Fruit fly (Drosophila melanogaster) whole organism, embryonic: ENCODE data around the gene CG43248.

ENCODE experiments used
- Ada2b ChIP-seq: fragments of 200-800 bp; sonication (Bioruptor generic); IDR thresholded peaks from 2 replicates; pipeline ENCODE4 v1.3.6; 2022; ENCODE audit warnings: missing biosample characterization, missing genetic modification characterization
- Atf-2 ChIP-seq: fragments of 200-800 bp; sonication (Bioruptor generic); optimal IDR thresholded peaks from 2 replicates; lab custom pipeline; 2016; ENCODE audit warnings: missing biosample characterization, missing genetic modification characterization
- CG10321 ChIP-seq: fragments of 200-800 bp; sonication (Bioruptor generic); IDR thresholded peaks from 2 replicates; pipeline ENCODE4 v1.3.6; 2022; ENCODE audit warnings: missing biosample characterization, missing genetic modification characterization
- CG10366 ChIP-seq: fragments of 200-800 bp; sonication (Bioruptor generic); IDR thresholded peaks from 2 replicates; pipeline ENCODE4 v1.3.6; 2022; ENCODE audit warnings: missing biosample characterization, missing genetic modification characterization
- CG10654 ChIP-seq: fragments of 200-800 bp; sonication (Bioruptor generic); optimal IDR thresholded peaks from 2 replicates; lab custom pipeline; 2016; ENCODE audit warnings: missing biosample characterization, missing genetic modification characterization
- CG12659 ChIP-seq: fragments of 200-800 bp; sonication (Bioruptor generic); optimal IDR thresholded peaks from 3 replicates; lab custom pipeline; 2017; ENCODE audit warnings: mild to moderate bottlenecking, missing biosample characterization, missing genetic modification reagents, missing genetic modification characterization
- CG15011 ChIP-seq: fragments of 200-800 bp; sonication (Bioruptor generic); optimal IDR thresholded peaks from 3 replicates; lab custom pipeline; 2018; ENCODE audit warnings: missing biosample characterization, mild to moderate bottlenecking, missing genetic modification characterization
- CG1647 ChIP-seq: fragments of 200-800 bp; sonication (Bioruptor generic); optimal IDR thresholded peaks from 3 replicates; lab custom pipeline; 2016; ENCODE audit warnings: missing biosample characterization, missing genetic modification characterization
- CG17802 ChIP-seq: fragments of 200-800 bp; sonication (Bioruptor generic); optimal IDR thresholded peaks from 2 replicates; lab custom pipeline; 2018; ENCODE audit warnings: missing biosample characterization, mild to moderate bottlenecking, missing genetic modification characterization, moderate library complexity
- CG18599 ChIP-seq: fragments of 200-800 bp; sonication (Bioruptor generic); optimal IDR thresholded peaks from 3 replicates; lab custom pipeline; 2017; ENCODE audit warnings: missing biosample characterization, missing genetic modification characterization, mild to moderate bottlenecking, moderate library complexity, missing genetic modification reagents
- CG2129 ChIP-seq: fragments of 200-800 bp; sonication (Bioruptor generic); IDR thresholded peaks from 2 replicates; pipeline ENCODE4 v1.3.6; 2022; ENCODE audit warnings: missing biosample characterization, missing genetic modification characterization; ENCODE audit not compliant: partially characterized antibody
- CG3995 ChIP-seq: fragments of 200-800 bp; sonication (Bioruptor generic); optimal IDR thresholded peaks from 3 replicates; lab custom pipeline; 2016; ENCODE audit warnings: missing biosample characterization, missing genetic modification characterization
- CG6272 ChIP-seq: fragments of 200-800 bp; sonication (Bioruptor generic); IDR thresholded peaks from 2 replicates; pipeline ENCODE4 v1.3.6; 2022; ENCODE audit warnings: missing biosample characterization, missing genetic modification characterization
- CG6791 ChIP-seq: fragments of 200-800 bp; sonication (Bioruptor generic); IDR thresholded peaks from 3 replicates; pipeline ENCODE4 v1.3.6; 2022; ENCODE audit warnings: missing biosample characterization, missing genetic modification characterization; ENCODE audit not compliant: partially characterized antibody
- CG8765 ChIP-seq: fragments of 200-800 bp; sonication (Bioruptor generic); IDR thresholded peaks from 2 replicates; pipeline ENCODE4 v1.3.6; 2022; ENCODE audit warnings: missing biosample characterization, missing genetic modification characterization
- Chrac-16 ChIP-seq: fragments of 200-800 bp; sonication (Bioruptor generic); optimal IDR thresholded peaks from 3 replicates; lab custom pipeline; 2016; ENCODE audit warnings: missing biosample characterization, missing genetic modification characterization
- Dip3 ChIP-seq: fragments of 200-800 bp; sonication (Bioruptor generic); optimal IDR thresholded peaks from 3 replicates; lab custom pipeline; 2016; ENCODE audit warnings: missing biosample characterization, missing genetic modification characterization
- Dp ChIP-seq: fragments of 200-800 bp; sonication (Bioruptor generic); optimal IDR thresholded peaks from 2 replicates; lab custom pipeline; 2018; ENCODE audit warnings: missing biosample characterization, mild to moderate bottlenecking, missing genetic modification characterization, moderate library complexity
- GATAe ChIP-seq: fragments of 200-800 bp; sonication (Bioruptor generic); conservative IDR thresholded peaks from 2 replicates; pipeline ENCODE4 v1.3.6; 2022; ENCODE audit warnings: missing biosample characterization, missing genetic modification characterization
- Hand ChIP-seq: fragments of 200-800 bp; sonication (Bioruptor generic); optimal IDR thresholded peaks from 2 replicates; lab custom pipeline; 2017; ENCODE audit warnings: mild to moderate bottlenecking, missing biosample characterization, missing genetic modification reagents, missing genetic modification characterization
- Max ChIP-seq: fragments of 200-800 bp; sonication (Bioruptor generic); optimal IDR thresholded peaks from 2 replicates; lab custom pipeline; 2016; ENCODE audit warnings: missing biosample characterization, mild to moderate bottlenecking, missing genetic modification characterization
- Meics ChIP-seq: fragments of 200-800 bp; sonication (Bioruptor generic); optimal IDR thresholded peaks from 2 replicates; lab custom pipeline; 2017; ENCODE audit warnings: missing biosample characterization, mild to moderate bottlenecking, missing genetic modification characterization
- Mes4 ChIP-seq: fragments of 200-800 bp; sonication (Bioruptor generic); optimal IDR thresholded peaks from 2 replicates; lab custom pipeline; 2016; ENCODE audit warnings: missing biosample characterization, missing genetic modification characterization
- Oli ChIP-seq: fragments of 200-800 bp; sonication (Bioruptor generic); optimal IDR thresholded peaks from 2 replicates; lab custom pipeline; 2018; ENCODE audit warnings: missing biosample characterization, mild to moderate bottlenecking, missing genetic modification characterization, moderate library complexity
- Optix ChIP-seq: fragments of 200-800 bp; sonication (Bioruptor generic); IDR thresholded peaks from 3 replicates; pipeline ENCODE4 v1.3.6; 2022; ENCODE audit warnings: missing biosample characterization, missing genetic modification characterization
- Poxn ChIP-seq: fragments of 200-800 bp; sonication (Bioruptor generic); IDR thresholded peaks from 2 replicates; pipeline ENCODE4 v1.3.6; 2022; ENCODE audit warnings: missing biosample characterization, missing genetic modification characterization
- Trl ChIP-seq, 3 experiments: fragments of >200 bp in 2 of 3; fragments of 200-800 bp in 1 of 3; sonication (Bioruptor generic) in 1 of 3; optimal IDR thresholded peaks; 2 replicates in 1 of 3; 3 replicates in 2 of 3; lab custom pipeline; 2016 to 2017; ENCODE audit warnings: missing biosample characterization in 1 of 3, missing genetic modification characterization in 1 of 3
- az2 ChIP-seq: fragments of 200-800 bp; sonication (Bioruptor generic); optimal IDR thresholded peaks from 3 replicates; lab custom pipeline; 2016; ENCODE audit warnings: missing biosample characterization, missing genetic modification characterization
- bbx ChIP-seq: fragments of 200-800 bp; sonication (Bioruptor generic); IDR thresholded peaks from 2 replicates; pipeline ENCODE4 v1.3.6; 2022; ENCODE audit warnings: missing biosample characterization, missing genetic modification characterization; ENCODE audit not compliant: partially characterized antibody
- chif ChIP-seq, 2 experiments: fragments of 200-800 bp; sonication (Bioruptor generic); optimal IDR thresholded peaks; 3 replicates each; lab custom pipeline; 2016; ENCODE audit warnings: missing biosample characterization in 2 of 2, missing genetic modification characterization in 2 of 2
- chinmo ChIP-seq: fragments of 200-800 bp; sonication (Bioruptor generic); IDR thresholded peaks from 4 replicates; pipeline ENCODE4 v1.3.6; 2022; ENCODE audit warnings: missing biosample characterization, missing genetic modification characterization; ENCODE audit not compliant: partially characterized antibody
- chn ChIP-seq: fragments of 200-800 bp; sonication (Bioruptor generic); optimal IDR thresholded peaks from 2 replicates; lab custom pipeline; 2016; ENCODE audit warnings: missing biosample characterization, missing genetic modification characterization
- da ChIP-seq: fragments of 200-800 bp; sonication (Bioruptor generic); optimal IDR thresholded peaks from 2 replicates; lab custom pipeline; 2016; ENCODE audit warnings: missing biosample characterization, missing genetic modification characterization
- dmrt11E ChIP-seq: fragments of 200-800 bp; sonication (Bioruptor generic); optimal IDR thresholded peaks from 3 replicates; lab custom pipeline; 2018; ENCODE audit warnings: missing biosample characterization, mild to moderate bottlenecking, missing genetic modification characterization, moderate library complexity
- esg ChIP-seq: fragments of 200-800 bp; sonication (Bioruptor generic); conservative IDR thresholded peaks from 2 replicates; pipeline ENCODE4 v1.3.6; 2022; ENCODE audit warnings: missing biosample characterization, missing genetic modification characterization
- ham ChIP-seq: fragments of 200-800 bp; sonication (Bioruptor generic); IDR thresholded peaks from 2 replicates; pipeline ENCODE4 v1.3.6; 2022; ENCODE audit warnings: missing biosample characterization, missing genetic modification characterization
- jing ChIP-seq: fragments of 200-800 bp; sonication (Bioruptor generic); optimal IDR thresholded peaks from 2 replicates; lab custom pipeline; 2018; ENCODE audit warnings: missing biosample characterization, mild to moderate bottlenecking, missing genetic modification characterization
- mam ChIP-seq: fragments of 200-800 bp; sonication (Bioruptor generic); optimal IDR thresholded peaks from 3 replicates; lab custom pipeline; 2016; ENCODE audit warnings: missing biosample characterization, missing genetic modification characterization
- org-1 ChIP-seq: fragments of 200-800 bp; sonication (Bioruptor generic); optimal IDR thresholded peaks from 2 replicates; lab custom pipeline; 2017; ENCODE audit warnings: missing biosample characterization, missing genetic modification characterization
- salm ChIP-seq: fragments of 200-800 bp; sonication (Bioruptor generic); optimal IDR thresholded peaks from 2 replicates; lab custom pipeline; 2018; ENCODE audit warnings: missing biosample characterization, mild to moderate bottlenecking, missing genetic modification characterization
- sisA ChIP-seq: fragments of 200-800 bp; sonication (Bioruptor generic); IDR thresholded peaks from 2 replicates; pipeline ENCODE4 v1.3.6; 2022; ENCODE audit warnings: missing biosample characterization, missing genetic modification characterization
- slbo ChIP-seq: fragments of 200-800 bp; sonication (Bioruptor generic); IDR thresholded peaks from 2 replicates; pipeline ENCODE4 v1.3.6; 2022; ENCODE audit warnings: missing biosample characterization, missing genetic modification characterization
- tup ChIP-seq: fragments of 200-800 bp; sonication (Bioruptor generic); optimal IDR thresholded peaks from 2 replicates; lab custom pipeline; 2016; ENCODE audit warnings: missing biosample characterization, mild to moderate bottlenecking, missing genetic modification characterization, moderate library complexity
- tx ChIP-seq: fragments of 200-800 bp; sonication (Bioruptor generic); optimal IDR thresholded peaks from 2 replicates; lab custom pipeline; 2016; ENCODE audit warnings: missing biosample characterization, missing genetic modification characterization
- vfl ChIP-seq: fragments of 200-800 bp; sonication (Bioruptor generic); optimal IDR thresholded peaks from 2 replicates; lab custom pipeline; 2016; ENCODE audit warnings: missing biosample characterization, missing genetic modification characterization
- vvl ChIP-seq: fragments of 200-800 bp; sonication (Bioruptor generic); IDR thresholded peaks from 2 replicates; pipeline ENCODE4 v1.3.6; 2022; ENCODE audit warnings: missing biosample characterization, missing genetic modification characterization
- wek ChIP-seq: fragments of 200-800 bp; sonication (Bioruptor generic); optimal IDR thresholded peaks from 3 replicates; lab custom pipeline; 2018; ENCODE audit warnings: missing biosample characterization, mild to moderate bottlenecking, missing genetic modification characterization, moderate library complexity
- zfh2 ChIP-seq: fragments of 200-800 bp; sonication (Bioruptor generic); optimal IDR thresholded peaks from 2 replicates; lab custom pipeline; 2016; ENCODE audit warnings: missing biosample characterization, missing genetic modification characterization

CG43248 gene

DNA sequence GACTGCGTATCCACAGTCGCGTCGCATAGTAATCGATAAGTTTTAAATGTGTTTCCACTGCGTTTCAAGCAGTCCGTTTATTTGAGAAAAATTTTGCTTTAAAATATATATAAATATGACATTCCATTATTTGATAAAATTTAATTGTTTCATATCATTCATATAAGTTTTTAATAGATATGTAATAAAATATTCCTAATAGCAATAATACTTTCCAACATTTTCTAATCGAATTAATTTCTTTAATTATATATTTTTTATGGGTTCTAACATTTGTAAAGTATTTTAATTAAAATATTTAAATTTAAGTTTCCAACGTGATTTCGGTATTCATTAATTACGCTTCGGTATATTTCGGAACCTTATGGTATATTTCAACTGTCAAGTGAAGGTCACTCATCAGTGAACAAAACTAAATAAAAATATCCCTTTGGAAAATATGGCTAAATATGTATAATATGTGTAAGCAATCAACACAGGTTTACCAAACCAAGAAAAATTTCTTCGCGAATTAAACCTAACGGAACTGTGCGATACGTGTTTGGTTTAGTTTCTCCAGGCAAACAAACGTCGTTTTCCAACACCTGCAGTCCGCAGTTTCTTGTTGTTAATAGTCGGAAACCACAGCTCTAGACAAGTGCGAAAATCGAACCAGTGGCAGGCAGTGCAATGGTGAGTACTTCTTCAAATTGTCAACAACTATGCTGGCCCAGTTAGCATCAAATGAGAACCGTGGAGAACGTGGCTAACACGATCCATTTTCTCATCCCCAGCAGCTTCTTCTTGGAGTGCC is 32.0 kb upstream of the CG43248 start, which contains the start of the genes CG7739 and SCCRO (continued):
- TF ChIP-seq CG10654 (GFP tag; lab: Kevin White, UChicago): peak; percentile 39
- peak; percentile 15 for TF ChIP-seq az2 (GFP tag; lab: Kevin White, UChicago)
- TF ChIP-seq Max (GFP tag; lab: Kevin White, UChicago): peak; percentile 18
- TF ChIP-seq mam (GFP tag; lab: Kevin White, UChicago): peak; percentile 42
- TF ChIP-seq vvl: peak; percentile 82
- peak; percentile 14 for TF ChIP-seq vfl (GFP tag; lab: Kevin White, UChicago)
- no peak for TF ChIP-seq CG10321
- peak; percentile 8; the same call in 1 of the 2 replicates for TF ChIP-seq ham (GFP tag; lab: Robert Waterston, UW)
- no peak for TF ChIP-seq Meics (GFP tag; lab: Kevin White, UChicago)
- peak; percentile 4 for TF ChIP-seq Mes4 (GFP tag; lab: Kevin White, UChicago)
- TF ChIP-seq Chrac-16 (GFP tag; lab: Kevin White, UChicago): peak; percentile 53
- no peak for TF ChIP-seq salm
- peak; percentile 17 for TF ChIP-seq Dp (GFP tag; lab: Kevin White, UChicago)
- TF ChIP-seq sisA (GFP tag; lab: Robert Waterston, UW): peak; percentile 47; the same call in 1 of the 2 replicates
- TF ChIP-seq Hand: peak; percentile 4
- no peak for TF ChIP-seq jing (GFP tag; lab: Kevin White, UChicago)
- peak; percentile 69 for TF ChIP-seq Ada2b (GFP tag; lab: Robert Waterston, UW)
- TF ChIP-seq Trl (optimal IDR thresholded peaks at IDR 0.05; lab: Kevin White, UChicago): no peak
- TF ChIP-seq Trl (GFP tag; optimal IDR thresholded peaks at IDR 0.05; lab: Kevin White, UChicago): peak; percentile 31
- TF ChIP-seq esg: peak; percentile 35; the same call in 1 of the 2 replicates
- peak; percentile 29 for TF ChIP-seq Oli (tag; lab: Kevin White, UChicago)
- TF ChIP-seq chn (GFP tag; lab: Kevin White, UChicago): peak; percentile 49
- no peak for TF ChIP-seq CG15011
- no peak for TF ChIP-seq da (GFP tag; lab: Kevin White, UChicago)
- TF ChIP-seq GATAe (GFP tag; lab: Robert Waterston, UW): 0 out of 2 replicates have a peak, but pooled peaks have one; percentile 10
- TF ChIP-seq CG17802 (tag; lab: Kevin White, UChicago): peak; percentile 70
- TF ChIP-seq CG1647: peak; percentile 7
- TF ChIP-seq Dip3 (GFP tag; lab: Kevin White, UChicago): peak; percentile 30
- peak; percentile 53; the same call in 1 of the 2 replicates for TF ChIP-seq CG8765 (GFP tag; lab: Robert Waterston, UW)
- TF ChIP-seq CG18599: peak; percentile 35
- TF ChIP-seq CG2129: no peak
- peak; percentile 46; the same call in 2 of the 3 replicates for TF ChIP-seq CG6791 (GFP tag; lab: Robert Waterston, UW)
- no peak for TF ChIP-seq org-1 (GFP tag; lab: Kevin White, UChicago)
- peak; percentile 41 for TF ChIP-seq zfh2
- peak; percentile 93 for TF ChIP-seq CG3995 (GFP tag; lab: Kevin White, UChicago)
- TF ChIP-seq tx (GFP tag; lab: Kevin White, UChicago): no peak
- peak; percentile 70 for TF ChIP-seq CG10366
- peak; percentile 79 for TF ChIP-seq CG12659 (GFP tag; lab: Kevin White, UChicago)
- peak; percentile 50 for TF ChIP-seq dmrt11E (tag; lab: Kevin White, UChicago)
- no peak for TF ChIP-seq chif (GFP tag; optimal IDR thresholded peaks at IDR 0.05; lab: Kevin White, UChicago)
- peak; percentile 24 for TF ChIP-seq tup
- TF ChIP-seq chinmo (GFP tag; lab: Robert Waterston, UW): 0 out of 4 replicates have a peak, but pooled peaks have one; percentile 46
- TF ChIP-seq wek (GFP tag; lab: Kevin White, UChicago): no peak
- peak; percentile 86 for TF ChIP-seq slbo
- peak; percentile 67; the same call in 2 of the 3 replicates for TF ChIP-seq Optix
- no peak for TF ChIP-seq Atf-2 (GFP tag; lab: Kevin White, UChicago)
- TF ChIP-seq bbx: peak; percentile 50; the same call in 1 of the 2 replicates
- no peak for TF ChIP-seq Poxn (GFP tag; lab: Robert Waterston, UW)
- peak; percentile 64; the same call in 1 of the 2 replicates for TF ChIP-seq CG6272
